Worm (Caenorhabditis elegans): ENCODE results near the gene R07B1.7.

Gene R07B1.7

DNA sequence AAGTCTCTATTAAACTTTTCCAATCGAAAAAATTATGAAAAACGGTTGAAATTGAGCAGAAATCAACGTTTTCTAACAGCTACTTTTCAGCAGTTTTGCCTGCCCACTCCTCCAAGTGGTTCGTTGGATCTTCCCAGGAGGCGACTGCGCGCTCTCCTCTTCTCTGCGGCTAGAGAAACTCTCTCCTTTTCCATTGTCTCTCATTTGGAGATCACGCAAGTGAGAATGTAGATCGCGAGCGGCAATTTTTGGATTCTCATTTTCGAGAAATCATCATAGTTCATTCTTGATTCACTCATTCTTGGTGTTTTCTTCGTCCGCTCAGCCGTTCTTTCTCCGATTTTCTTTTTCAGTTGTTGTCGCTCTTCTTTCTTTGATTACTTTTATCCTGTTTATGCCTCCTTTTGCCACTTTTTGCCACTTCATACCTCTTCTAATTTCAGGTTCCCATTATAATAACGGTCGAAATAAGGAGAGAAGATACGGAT is 15.0 kb downstream of the R07B1.7 start, which contains the start of gene mrp-4:
TSS of gene mrp-4 (plus strand) at position 438 of the 488 bp plus-strand sequence.
- TF ChIP-seq fkh-6 (tag; optimal IDR thresholded peaks at IDR 0.05) (no peak), ahr-1 (tag; optimal IDR thresholded peaks at IDR 0.05) (no peak), pha-2 (tag; optimal IDR thresholded peaks at IDR 0.05) (no peak), mec-3 (tag; optimal IDR thresholded peaks at IDR 0.05; ENCODE audit: borderline replicate concordance) (no peak), ceh-30 (tag; optimal IDR thresholded peaks at IDR 0.05) (no peak)

DNA sequence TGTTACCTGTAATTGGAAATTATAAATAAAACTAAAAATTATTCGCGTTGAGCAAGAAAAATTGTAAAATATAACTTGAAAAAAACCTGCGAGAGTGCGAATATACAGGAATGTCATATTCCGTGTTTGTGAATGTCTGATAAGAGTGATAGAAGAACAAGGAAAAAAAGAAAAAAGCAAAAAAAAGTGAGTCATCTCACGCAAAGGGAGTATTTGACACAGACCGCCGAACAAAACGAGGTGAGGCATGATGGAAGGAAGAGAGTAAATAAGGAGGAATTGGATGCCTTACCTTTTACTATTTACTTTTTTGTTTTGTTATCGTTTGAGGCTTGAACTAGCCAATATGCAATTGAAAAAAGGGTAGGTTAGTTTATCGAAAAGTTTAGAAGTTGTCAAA is 23.4 kb downstream of the R07B1.7 start, which contains the start of gene F21G4.1:
TSS of gene F21G4.1 (minus strand) at position 6 of the 400 bp plus-strand sequence.
- TF ChIP-seq dve-1 (tag; optimal IDR thresholded peaks at IDR 0.05), result no peak
- TF ChIP-seq F13H6.1 (tag; optimal IDR thresholded peaks at IDR 0.05), result no peak
- TF ChIP-seq pat-9 (tag; optimal IDR thresholded peaks at IDR 0.05), result no peak
- TF ChIP-seq ceh-9 (tag; optimal IDR thresholded peaks at IDR 0.05), result no peak
- no peak for TF ChIP-seq pax-1 (tag; optimal IDR thresholded peaks at IDR 0.05)
- no peak for TF ChIP-seq hlh-13 (GFP tag; optimal IDR thresholded peaks at IDR 0.05)
- no peak for TF ChIP-seq eyg-1 (tag; optimal IDR thresholded peaks at IDR 0.05)
- TF ChIP-seq elt-4 (tag; optimal IDR thresholded peaks at IDR 0.05), result no peak

DNA sequence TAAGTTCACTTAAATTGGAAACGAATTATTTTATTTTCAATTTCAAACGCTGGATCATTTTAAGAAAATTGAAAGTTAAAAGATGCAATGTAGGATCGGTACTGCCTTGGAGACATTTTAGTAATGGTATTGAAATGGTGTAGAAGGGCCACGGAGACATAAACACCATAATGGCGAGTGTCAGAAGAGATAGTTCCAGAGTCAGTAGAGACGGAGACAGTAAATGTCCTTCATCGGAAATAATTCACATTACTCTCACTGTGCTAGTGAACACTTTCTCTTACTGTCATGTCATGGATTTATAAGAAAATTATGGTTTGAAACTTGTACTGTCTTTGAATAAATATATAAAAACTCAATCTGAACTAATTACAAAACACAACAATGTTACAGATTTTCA is 24.1 kb downstream of the R07B1.7 start:
- no peak for TF ChIP-seq npax-4 (tag; optimal IDR thresholded peaks at IDR 0.05)
- no peak for TF ChIP-seq eyg-1 (tag; optimal IDR thresholded peaks at IDR 0.05)
- no peak for TF ChIP-seq nhr-232 (tag; optimal IDR thresholded peaks at IDR 0.05)
- TF ChIP-seq ceh-30 (tag; optimal IDR thresholded peaks at IDR 0.05), result no peak
- no peak for TF ChIP-seq ttx-3 (tag; optimal IDR thresholded peaks at IDR 0.05)
- no peak for TF ChIP-seq ztf-16 (tag; optimal IDR thresholded peaks at IDR 0.05)
- no peak for TF ChIP-seq ets-4 (tag; optimal IDR thresholded peaks at IDR 0.05)
- TF ChIP-seq ceh-48 (tag; optimal IDR thresholded peaks at IDR 0.05), result no peak
- no peak for TF ChIP-seq pha-2 (tag; optimal IDR thresholded peaks at IDR 0.05)
- no peak for TF ChIP-seq ceh-24 (tag; optimal IDR thresholded peaks at IDR 0.05)
- TF ChIP-seq che-1 (tag; optimal IDR thresholded peaks at IDR 0.05), result no peak
- TF ChIP-seq K09A11.1 (tag; optimal IDR thresholded peaks at IDR 0.05; ENCODE audit: insufficient read depth), result no peak
- TF ChIP-seq lim-6 (tag; optimal IDR thresholded peaks at IDR 0.05), result no peak
- no peak for TF ChIP-seq ceh-31 (tag; optimal IDR thresholded peaks at IDR 0.05)
- no peak for TF ChIP-seq sox-4 (tag; optimal IDR thresholded peaks at IDR 0.05)
- TF ChIP-seq zip-5 (tag; optimal IDR thresholded peaks at IDR 0.05), result no peak
- TF ChIP-seq unc-86 (tag; optimal IDR thresholded peaks at IDR 0.05), result no peak
- TF ChIP-seq hlh-13 (GFP tag; optimal IDR thresholded peaks at IDR 0.05), result no peak
- TF ChIP-seq pqm-1 (tag; optimal IDR thresholded peaks at IDR 0.05), result no peak

DNA sequence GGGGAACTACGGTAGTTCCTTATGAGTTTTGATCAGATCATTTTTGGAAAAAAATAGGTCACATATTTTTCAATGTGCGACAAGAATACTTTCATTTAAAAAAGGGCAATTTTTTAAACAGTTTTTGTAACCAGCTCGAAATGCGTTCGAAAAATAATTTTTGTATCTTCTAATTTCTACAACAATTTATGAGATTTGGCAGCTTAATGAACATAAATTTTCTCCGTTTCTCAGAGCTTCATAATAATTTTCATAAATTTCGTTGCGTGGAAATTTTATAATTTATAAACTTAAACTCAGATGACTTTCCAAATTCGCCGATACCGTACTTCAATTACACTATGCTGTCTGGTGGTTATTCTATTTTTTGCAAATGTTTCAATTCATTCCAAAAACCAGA is 25.9 kb downstream of the R07B1.7 start, which contains the start of gene F21G4.3:
TSS of gene F21G4.3 (plus strand) at position 301 of the 400 bp plus-strand sequence.
- TF ChIP-seq T23F11.4 (GFP tag; optimal IDR thresholded peaks at IDR 0.05), result no peak
- no peak for TF ChIP-seq pha-2 (tag; optimal IDR thresholded peaks at IDR 0.05)
- no peak for TF ChIP-seq hlh-15 (tag; optimal IDR thresholded peaks at IDR 0.05)
- TF ChIP-seq ceh-14 (tag; optimal IDR thresholded peaks at IDR 0.05), result no peak
- no peak for TF ChIP-seq ceh-19 (GFP tag; optimal IDR thresholded peaks at IDR 0.05)
- TF ChIP-seq gmeb-2 (tag; optimal IDR thresholded peaks at IDR 0.05), result no peak
- no peak for TF ChIP-seq ahr-1 (tag; optimal IDR thresholded peaks at IDR 0.05)
- TF ChIP-seq nhr-11 (tag; optimal IDR thresholded peaks at IDR 0.05), result no peak
- TF ChIP-seq pha-4 (tag; optimal IDR thresholded peaks at IDR 0.05), result no peak
- TF ChIP-seq hlh-13 (GFP tag; optimal IDR thresholded peaks at IDR 0.05), result no peak
- no peak for TF ChIP-seq syd-9 (tag; optimal IDR thresholded peaks at IDR 0.05)
- no peak for TF ChIP-seq ceh-22 (tag; optimal IDR thresholded peaks at IDR 0.05)
- no peak for TF ChIP-seq dve-1 (tag; optimal IDR thresholded peaks at IDR 0.05)
- TF ChIP-seq pat-9 (tag; optimal IDR thresholded peaks at IDR 0.05), result no peak
- TF ChIP-seq ama-1 (optimal IDR thresholded peaks at IDR 0.05), result no peak
- no peak for TF ChIP-seq ceh-2 (tag; optimal IDR thresholded peaks at IDR 0.05)
- no peak for TF ChIP-seq eyg-1 (tag; optimal IDR thresholded peaks at IDR 0.05)
- no peak for TF ChIP-seq odd-2 (tag; optimal IDR thresholded peaks at IDR 0.05)
- no peak for TF ChIP-seq K02D7.2 (tag; optimal IDR thresholded peaks at IDR 0.05)

All from whole organism, late embryonic.